Fruit fly (Drosophila melanogaster): ENCODE results near the gene APC7.

Gene APC7

DNA sequence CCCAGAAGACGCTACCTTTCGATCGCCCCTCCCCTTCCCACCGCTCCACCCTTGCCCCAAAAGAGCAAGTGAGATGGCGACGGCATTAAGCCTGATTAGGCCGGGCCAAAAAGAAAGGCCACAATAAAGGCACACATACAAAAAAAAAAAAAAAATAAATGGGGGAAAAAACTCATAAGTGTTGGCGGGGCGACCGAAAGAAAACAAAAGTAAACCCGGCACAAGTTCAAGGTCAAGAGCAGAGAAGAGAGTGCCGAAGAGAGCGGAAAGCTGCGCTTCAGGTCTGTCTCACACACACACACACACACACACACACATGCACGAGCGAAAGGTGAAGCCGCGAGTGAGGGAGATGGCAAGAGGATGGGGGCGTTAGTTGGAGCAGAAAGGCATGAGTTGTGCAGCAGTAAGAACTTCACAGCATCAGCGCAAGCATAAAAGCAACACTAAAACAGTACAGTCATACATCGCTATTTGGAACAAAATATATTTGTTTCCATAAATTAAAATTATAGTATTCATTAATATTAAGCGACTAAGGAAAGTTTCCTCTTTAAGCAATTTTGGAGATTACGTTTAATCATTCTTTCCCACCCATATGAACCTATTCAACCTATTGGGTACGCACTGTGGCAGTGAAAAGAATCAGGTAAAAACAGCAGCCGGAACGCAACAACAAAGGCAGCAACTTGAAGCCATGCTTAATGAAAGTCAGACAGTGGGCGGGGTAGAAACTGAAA, 27.3 kb downstream of the APC7 start (continued):
- TF ChIP-seq emc (GFP tag; optimal IDR thresholded peaks at IDR 0.05) (no peak), ac (GFP tag; optimal IDR thresholded peaks at IDR 0.05) (no peak), trem (tag; optimal IDR thresholded peaks at IDR 0.05) (peak; percentile 11), nmo (GFP tag; optimal IDR thresholded peaks at IDR 0.05) (peak; percentile 69), CG11560 (tag; IDR thresholded peaks at IDR 0.05) (no peak), zen2 (GFP tag; IDR thresholded peaks at IDR 0.05; ENCODE audit: partially characterized antibody) (no peak), crp (GFP tag; optimal IDR thresholded peaks at IDR 0.05) (no peak), CG18764 (GFP tag; optimal IDR thresholded peaks at IDR 0.05) (no peak), pita (GFP tag; optimal IDR thresholded peaks at IDR 0.05) (no peak), sens (GFP tag) (peak; percentile 71), CG10979 (tag; optimal IDR thresholded peaks at IDR 0.05) (peak; percentile 69), CG10654 (GFP tag; optimal IDR thresholded peaks at IDR 0.05) (no peak), CG12659 (GFP tag; optimal IDR thresholded peaks at IDR 0.05) (no peak), ssp (GFP tag; IDR thresholded peaks at IDR 0.05) (peak; percentile 39; the same call in 1 of the 2 replicates), Xbp1 (GFP tag; optimal IDR thresholded peaks at IDR 0.05) (peak; percentile 10), CG30431 (GFP tag; optimal IDR thresholded peaks at IDR 0.05) (no peak), CG6791 (GFP tag; IDR thresholded peaks at IDR 0.05; ENCODE audit: partially characterized antibody) (no peak), cato (GFP tag; optimal IDR thresholded peaks at IDR 0.05; ENCODE audit: borderline replicate concordance) (no peak), bowl (GFP tag; IDR thresholded peaks at IDR 0.05) (no peak), lmd (GFP tag; IDR thresholded peaks at IDR 0.05) (peak; percentile 34; the same call in 1 of the 2 replicates), CG11247 (GFP tag; IDR thresholded peaks at IDR 0.05) (no peak), CG8388 (GFP tag; optimal IDR thresholded peaks at IDR 0.05) (peak; percentile 30), CG1832 (GFP tag; optimal IDR thresholded peaks at IDR 0.05) (peak; percentile 39), CG6654 (GFP tag; optimal IDR thresholded peaks at IDR 0.05) (no peak), pum (GFP tag; optimal IDR thresholded peaks at IDR 0.05) (no peak), Usf (GFP tag; optimal IDR thresholded peaks at IDR 0.05) (no peak), CG14710 (tag; optimal IDR thresholded peaks at IDR 0.05) (peak; percentile 45), CG18476 (GFP tag; optimal IDR thresholded peaks at IDR 0.05) (no peak), CG10209 (GFP tag; optimal IDR thresholded peaks at IDR 0.05) (no peak), Dip3 (GFP tag; optimal IDR thresholded peaks at IDR 0.05) (no peak), CG6689 (GFP tag; IDR thresholded peaks at IDR 0.05) (peak; percentile 51), CG17802 (tag; optimal IDR thresholded peaks at IDR 0.05) (no peak), klu (GFP tag; IDR thresholded peaks at IDR 0.05) (no peak), CG4404 (GFP tag; IDR thresholded peaks at IDR 0.05) (peak; percentile 27; the same call in 1 of the 2 replicates), CG34224 (GFP tag; IDR thresholded peaks at IDR 0.05; ENCODE audit: partially characterized antibody) (no peak), Mes4 (GFP tag; optimal IDR thresholded peaks at IDR 0.05) (no peak), Dref (GFP tag; IDR thresholded peaks at IDR 0.05) (no peak), Atf3 (GFP tag; optimal IDR thresholded peaks at IDR 0.05) (no peak), Oaz (GFP tag; IDR thresholded peaks at IDR 0.05) (no peak), CG4424 (GFP tag; optimal IDR thresholded peaks at IDR 0.05) (peak; percentile 39), Gug (GFP tag; IDR thresholded peaks at IDR 0.05) (peak; percentile 32; the same call in 1 of the 4 replicates), CG10321 (GFP tag; IDR thresholded peaks at IDR 0.05) (no peak), Camta (GFP tag; optimal IDR thresholded peaks at IDR 0.05) (no peak), CG8359 (GFP tag; optimal IDR thresholded peaks at IDR 0.05; ENCODE audit: borderline replicate concordance) (no peak), sd (tag; optimal IDR thresholded peaks at IDR 0.05) (no peak), schlank (tag; optimal IDR thresholded peaks at IDR 0.05) (no peak), dysf (GFP tag; IDR thresholded peaks at IDR 0.05) (0 out of 3 replicates have a peak, but pooled peaks have one; percentile 51), Elba2 (GFP tag; optimal IDR thresholded peaks at IDR 0.05) (no peak), Rfx (GFP tag; IDR thresholded peaks at IDR 0.05) (peak; percentile 56; the same call in 1 of the 2 replicates), CG11085 (GFP tag; IDR thresholded peaks at IDR 0.05) (no peak)

All from whole organism, embryonic.